Worm (Caenorhabditis elegans): ENCODE measurements around the gene mlp-1.

DNA sequence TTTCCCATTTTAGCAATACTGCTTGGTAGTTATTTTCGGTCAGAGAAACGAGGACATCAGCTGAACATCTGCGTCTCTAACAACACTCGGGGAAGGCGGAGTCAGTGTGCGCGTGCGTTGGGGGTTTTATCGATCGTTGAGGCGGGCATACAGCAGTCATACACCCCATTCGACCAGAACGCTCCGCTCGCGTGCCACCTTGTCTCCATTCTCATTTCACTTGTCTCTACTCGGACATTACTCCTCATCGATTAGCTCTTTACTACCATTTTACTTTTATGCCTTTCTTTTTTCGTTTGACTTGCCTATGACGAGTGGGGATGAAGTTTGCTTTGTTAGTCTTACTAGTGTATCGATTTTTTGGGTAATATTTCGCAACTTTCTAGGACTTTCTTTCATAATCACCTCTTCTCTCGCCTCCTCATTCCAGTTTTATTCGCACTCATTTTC lies 34.3 kb downstream of the mlp-1 start:
- peak; percentile 68; the same call in 1 of the 2 replicates for TF ChIP-seq flt-1 (GFP tag; IDR thresholded peaks at IDR 0.05)
- no peak for TF ChIP-seq ztf-29 (GFP tag; IDR thresholded peaks at IDR 0.05)
- no peak for TF ChIP-seq tab-1 (GFP tag; IDR thresholded peaks at IDR 0.05)
- no peak for TF ChIP-seq med-1 (GFP tag; optimal IDR thresholded peaks at IDR 0.05; ENCODE audit: insufficient read depth)
- no peak for TF ChIP-seq ref-1 (GFP tag; conservative IDR thresholded peaks at IDR 0.05)
- TF ChIP-seq cog-1 (tag; optimal IDR thresholded peaks at IDR 0.05): no peak
- no peak for TF ChIP-seq klf-2 (GFP tag; conservative IDR thresholded peaks at IDR 0.05)
- peak; percentile 92 for TF ChIP-seq T22C8.4 (GFP tag; IDR thresholded peaks at IDR 0.05)
